Worm (Caenorhabditis elegans) whole organism, L4/young adult: ENCODE data around the gene haf-3.

ENCODE experiments used
- dao-5 ChIP-seq: sonication (generic microtip); optimal IDR thresholded peaks from 2 replicates; lab custom pipeline; 2016; ENCODE audit warnings: missing genotype, missing genetic modification characterization, moderate library complexity, missing compliant biosample characterization
- him-1 ChIP-seq: sonication (generic microtip); optimal IDR thresholded peaks from 2 replicates; lab custom pipeline; 2016; ENCODE audit warnings: missing genotype, missing genetic modification reagents, missing genetic modification characterization, missing compliant biosample characterization

DNA sequence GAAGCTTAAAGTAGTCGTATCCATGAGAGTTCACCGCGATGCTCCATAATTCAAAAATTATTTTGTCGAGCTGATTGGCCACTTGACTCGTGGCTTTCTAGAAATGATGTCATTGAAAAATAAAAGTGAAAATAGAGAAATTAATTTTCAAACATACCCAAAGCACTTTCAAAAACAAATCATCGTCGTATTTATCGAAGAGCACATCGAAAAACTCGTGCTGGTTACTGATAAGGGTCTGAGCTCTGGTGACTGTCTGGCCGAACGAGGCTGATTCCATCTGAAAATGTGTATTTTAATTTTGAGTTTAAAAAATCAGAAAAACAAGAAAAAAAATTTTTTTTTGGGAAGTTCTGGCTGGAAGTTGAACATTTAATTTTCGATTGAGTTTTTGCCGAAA lies 53.6 kb downstream of the haf-3 start:
- no peak for TF ChIP-seq dao-5 (tag; lab: Kevin White, UChicago)
- TF ChIP-seq him-1 (tag; lab: Kevin White, UChicago), result no peak
